Worm (Caenorhabditis elegans) whole organism, young adult: ENCODE measurements around the gene T22B3.3.

ENCODE experiments used
- B0019.2 ChIP-seq: fragments of 200-800 bp; sonication (Bioruptor generic); conservative IDR thresholded peaks from 2 replicates; pipeline ENCODE4 v1.3.6; 2022; ENCODE audit warnings: missing genetic modification reagents, missing genetic modification characterization, missing compliant biosample characterization
- B0336.3 ChIP-seq: fragments of 200-800 bp; sonication (Bioruptor generic); IDR thresholded peaks from 2 replicates; pipeline ENCODE4 v1.3.6; 2022; ENCODE audit warnings: missing genetic modification characterization, missing compliant biosample characterization
- C06A6.2 ChIP-seq: fragments of 200-800 bp; sonication (Bioruptor generic); conservative IDR thresholded peaks from 2 replicates; pipeline ENCODE4 v1.3.6; 2022; ENCODE audit warnings: missing genetic modification characterization, missing compliant biosample characterization
- D2030.7 ChIP-seq: fragments of 200-800 bp; sonication (Bioruptor generic); IDR thresholded peaks from 2 replicates; pipeline ENCODE4 v1.3.6; 2022; ENCODE audit warnings: missing genetic modification reagents, missing genetic modification characterization, missing compliant biosample characterization
- F10E7.11 ChIP-seq: sonication (generic microtip); optimal IDR thresholded peaks from 2 replicates; lab custom pipeline; 2017; ENCODE audit warnings: mild to moderate bottlenecking, missing genetic modification characterization, moderate library complexity, missing compliant biosample characterization
- F49E8.2 ChIP-seq: sonication (generic microtip); optimal IDR thresholded peaks from 3 replicates; lab custom pipeline; 2017; ENCODE audit warnings: missing genetic modification characterization, mild to moderate bottlenecking, missing compliant biosample characterization, antibody characterized with exemption, moderate library complexity; ENCODE audit not compliant: insufficient read depth
- F52B5.7 ChIP-seq: sonication (generic microtip); optimal IDR thresholded peaks from 2 replicates; lab custom pipeline; 2016; ENCODE audit warnings: mild to moderate bottlenecking, missing genetic modification characterization, missing compliant biosample characterization
- Y56A3A.18 ChIP-seq: fragments of 200-800 bp; sonication (Bioruptor generic); IDR thresholded peaks from 2 replicates; pipeline ENCODE4 v1.3.6; 2022; ENCODE audit warnings: missing genetic modification reagents, missing genetic modification characterization, missing compliant biosample characterization
- aptf-2 ChIP-seq: fragments of 200-800 bp; sonication (Bioruptor generic); conservative IDR thresholded peaks from 2 replicates; pipeline ENCODE4 v1.3.6; 2022; ENCODE audit warnings: missing genetic modification reagents, missing genetic modification characterization, missing compliant biosample characterization
- attf-6 ChIP-seq: fragments of 200-800 bp; sonication (Bioruptor generic); IDR thresholded peaks from 2 replicates; pipeline ENCODE4 v1.3.6; 2022; ENCODE audit warnings: missing genetic modification reagents, missing genetic modification characterization, missing compliant biosample characterization
- bed-2 ChIP-seq: fragments of 200-800 bp; sonication (Bioruptor generic); IDR thresholded peaks from 2 replicates; pipeline ENCODE4 v1.3.6; 2022; ENCODE audit warnings: missing genetic modification reagents, missing genetic modification characterization, missing compliant biosample characterization
- ccch-3 ChIP-seq: fragments of 200-800 bp; sonication (Bioruptor generic); optimal IDR thresholded peaks from 2 replicates; lab custom pipeline; 2018; ENCODE audit warnings: mild to moderate bottlenecking, missing genetic modification characterization, missing compliant biosample characterization
- ceh-40 ChIP-seq: fragments of 200-800 bp; sonication (Bioruptor generic); IDR thresholded peaks from 2 replicates; pipeline ENCODE4 v1.3.6; 2022; ENCODE audit warnings: missing genetic modification characterization, missing compliant biosample characterization
- ceh-79 ChIP-seq: sonication (generic microtip); optimal IDR thresholded peaks from 2 replicates; lab custom pipeline; 2017; ENCODE audit warnings: mild to moderate bottlenecking, missing genetic modification characterization, missing compliant biosample characterization
- ceh-91 ChIP-seq: fragments of 200-800 bp; sonication (Bioruptor generic); IDR thresholded peaks from 2 replicates; pipeline ENCODE4 v1.3.6; 2022; ENCODE audit warnings: missing genetic modification reagents, missing genetic modification characterization, missing compliant biosample characterization
- efl-1 ChIP-seq: fragments of 150-350 bp; optimal IDR thresholded peaks from 2 replicates; lab custom pipeline; 2014; ENCODE audit warnings: missing biosample characterization, missing genetic modification reagents, missing genetic modification characterization
- him-1 ChIP-seq: sonication (generic microtip); optimal IDR thresholded peaks from 2 replicates; lab custom pipeline; 2016; ENCODE audit warnings: missing genotype, missing genetic modification reagents, missing genetic modification characterization, missing compliant biosample characterization
- hlh-26 ChIP-seq: fragments of 200-800 bp; sonication (Bioruptor generic); conservative IDR thresholded peaks from 2 replicates; pipeline ENCODE4 v1.3.6; 2022; ENCODE audit warnings: missing genetic modification reagents, missing genetic modification characterization, missing compliant biosample characterization
- lin-26 ChIP-seq: fragments of 200-800 bp; sonication (Bioruptor generic); IDR thresholded peaks from 2 replicates; pipeline ENCODE4 v1.3.6; 2022; ENCODE audit warnings: missing genetic modification reagents, missing genetic modification characterization, missing compliant biosample characterization
- lin-40 ChIP-seq: sonication (generic microtip); optimal IDR thresholded peaks from 2 replicates; lab custom pipeline; 2016; ENCODE audit warnings: missing genetic modification characterization, mild to moderate bottlenecking, missing compliant biosample characterization, missing genotype, missing genetic modification reagents
- lsy-27 ChIP-seq: sonication (generic microtip); optimal IDR thresholded peaks from 2 replicates; lab custom pipeline; 2017; ENCODE audit warnings: missing genetic modification characterization, mild to moderate bottlenecking, missing compliant biosample characterization, antibody characterized with exemption, missing genotype, borderline replicate concordance; ENCODE audit not compliant: insufficient read depth
- madf-10 ChIP-seq: sonication (generic microtip); optimal IDR thresholded peaks from 2 replicates; lab custom pipeline; 2016; ENCODE audit warnings: mild to moderate bottlenecking, missing genetic modification characterization, missing compliant biosample characterization
- mcd-1 ChIP-seq: fragments of 200-800 bp; sonication (Bioruptor generic); IDR thresholded peaks from 2 replicates; pipeline ENCODE4 v1.3.6; 2022; ENCODE audit warnings: missing genetic modification reagents, missing genetic modification characterization, missing compliant biosample characterization
- mel-28 ChIP-seq: sonication (generic microtip); optimal IDR thresholded peaks from 2 replicates; lab custom pipeline; 2016; ENCODE audit warnings: borderline replicate concordance, mild to moderate bottlenecking, missing genetic modification characterization, missing compliant biosample characterization
- mxl-1 ChIP-seq: sonication (generic microtip); optimal IDR thresholded peaks from 2 replicates; lab custom pipeline; 2016; ENCODE audit warnings: missing genetic modification characterization, missing compliant biosample characterization
- nhr-120 ChIP-seq: fragments of 200-800 bp; sonication (Bioruptor generic); IDR thresholded peaks from 2 replicates; pipeline ENCODE4 v1.3.6; 2022; ENCODE audit warnings: missing genetic modification characterization, missing compliant biosample characterization
- nhr-179 ChIP-seq: sonication (generic microtip); optimal IDR thresholded peaks from 2 replicates; lab custom pipeline; 2016; ENCODE audit warnings: mild to moderate bottlenecking, missing genetic modification characterization, missing compliant biosample characterization
- nhr-90 ChIP-seq: sonication (generic microtip); optimal IDR thresholded peaks from 2 replicates; lab custom pipeline; 2016; ENCODE audit warnings: missing genotype, mild to moderate bottlenecking, missing genetic modification characterization, missing compliant biosample characterization
- pbrm-1 ChIP-seq: fragments of 200-800 bp; sonication (Bioruptor generic); IDR thresholded peaks from 2 replicates; pipeline ENCODE4 v1.3.6; 2022; ENCODE audit warnings: missing genetic modification reagents, missing genetic modification characterization, missing compliant biosample characterization
- rpc-1 ChIP-seq, 2 experiments: fragments of 150-350 bp in 1 of 2; sonication (generic microtip) in 1 of 2; optimal IDR thresholded peaks; 2 replicates each; lab custom pipeline; 2014 to 2018; ENCODE audit warnings: missing biosample characterization in 1 of 2, missing genetic modification characterization in 1 of 2, missing genetic modification reagents in 1 of 2, missing genotype in 1 of 2
- sdz-38 ChIP-seq: sonication (generic microtip); optimal IDR thresholded peaks from 2 replicates; lab custom pipeline; 2016; ENCODE audit warnings: missing genotype, missing genetic modification characterization, missing compliant biosample characterization
- snpc-1.3 ChIP-seq: sonication (generic microtip); optimal IDR thresholded peaks from 2 replicates; lab custom pipeline; 2017; ENCODE audit warnings: missing genetic modification characterization, mild to moderate bottlenecking, missing compliant biosample characterization, antibody characterized with exemption, moderate library complexity, missing genotype, missing genetic modification reagents; ENCODE audit not compliant: insufficient read depth
- tbp1 ChIP-seq: fragments of 200-800 bp; sonication (Bioruptor generic); optimal IDR thresholded peaks from 2 replicates; lab custom pipeline; 2018; ENCODE audit warnings: mild to moderate bottlenecking, missing genetic modification characterization, missing compliant biosample characterization
- tbx-9 ChIP-seq: sonication (generic microtip); optimal IDR thresholded peaks from 2 replicates; lab custom pipeline; 2016; ENCODE audit warnings: borderline replicate concordance, missing genetic modification characterization, inconsistent platforms, missing compliant biosample characterization
- unc-62 ChIP-seq: fragments of 150-350 bp; optimal IDR thresholded peaks from 2 replicates; lab custom pipeline; 2014; ENCODE audit warnings: missing biosample characterization, missing genetic modification reagents, missing genetic modification characterization
- xnd-1 ChIP-seq: sonication (generic microtip); optimal IDR thresholded peaks from 2 replicates; lab custom pipeline; 2016; ENCODE audit warnings: missing genotype, missing genetic modification reagents, missing genetic modification characterization, missing compliant biosample characterization
- ztf-26 ChIP-seq: sonication (generic microtip); optimal IDR thresholded peaks from 2 replicates; lab custom pipeline; 2017; ENCODE audit warnings: missing genetic modification characterization, missing compliant biosample characterization
- ztf-6 ChIP-seq: fragments of 200-800 bp; sonication (Bioruptor generic); IDR thresholded peaks from 2 replicates; pipeline ENCODE4 v1.3.6; 2022; ENCODE audit warnings: missing genetic modification reagents, missing genetic modification characterization, missing compliant biosample characterization

Gene T22B3.3

ce11 chrIV:11713289-11713688, 9.7 kb upstream of the T22B3.3 start (continued):
- no peak for TF ChIP-seq efl-1
- TF ChIP-seq, all 124 proteins: peak for 0

ce11 chrIV:11710331-11710730, 6.7 kb upstream of the T22B3.3 start:
- TF ChIP-seq snpc-1.3 (tag; lab: Kevin White, UChicago) (no peak), mxl-1 (tag; lab: Kevin White, UChicago) (no peak), ztf-6 (GFP tag; lab: Robert Waterston, UW) (no peak), attf-6 (GFP tag; lab: Robert Waterston, UW) (no peak), B0336.3 (GFP tag; lab: Robert Waterston, UW) (no peak), sdz-38 (no peak), nhr-120 (GFP tag; lab: Robert Waterston, UW) (no peak), ceh-79 (tag; lab: Kevin White, UChicago) (no peak), unc-62 (GFP tag; lab: Kevin White, UChicago) (no peak), F10E7.11 (tag; lab: Kevin White, UChicago) (no peak), ceh-91 (GFP tag; lab: Robert Waterston, UW) (no peak)
- TF ChIP-seq, all 124 proteins: peak for 0

- TF ChIP-seq F49E8.2 (tag; lab: Kevin White, UChicago) (no peak), lin-26 (GFP tag; lab: Robert Waterston, UW) (no peak)
Measured at ce11 chrIV:11701878-11702277, 1.7 kb downstream of the T22B3.3 start.

- TF ChIP-seq rpc-1 (optimal IDR thresholded peaks at IDR 0.05; lab: Kevin White, UChicago) (no peak), rpc-1 (tag; optimal IDR thresholded peaks at IDR 0.05; lab: Kevin White, UChicago) (no peak), B0019.2 (no peak)
Measured at ce11 chrIV:11700752-11701151, 2.8 kb downstream of the T22B3.3 start, which contains the start of gene dpy-20. dpy-20 (minus strand) TSS chrIV:11700852.

- TF ChIP-seq mcd-1, result no peak
- TF ChIP-seq tbp1 (GFP tag; lab: Kevin White, UChicago), result no peak
- TF ChIP-seq hlh-26 (GFP tag; lab: Robert Waterston, UW), result no peak
- no peak for TF ChIP-seq Y56A3A.18 (GFP tag; lab: Robert Waterston, UW)
- TF ChIP-seq ztf-26, result no peak
- TF ChIP-seq mel-28 (tag; lab: Kevin White, UChicago), result no peak
- no peak for TF ChIP-seq lin-40
- no peak for TF ChIP-seq nhr-179 (tag; lab: Kevin White, UChicago)
- TF ChIP-seq ceh-40 (GFP tag; lab: Robert Waterston, UW), result no peak
- no peak for TF ChIP-seq nhr-90 (tag; lab: Kevin White, UChicago)
- no peak for TF ChIP-seq D2030.7 (GFP tag; lab: Robert Waterston, UW)
- TF ChIP-seq F52B5.7 (tag; lab: Kevin White, UChicago), result no peak
- no peak for TF ChIP-seq pbrm-1 (GFP tag; lab: Robert Waterston, UW)
- no peak for TF ChIP-seq tbx-9 (tag; lab: Kevin White, UChicago)
- no peak for TF ChIP-seq aptf-2 (GFP tag; lab: Robert Waterston, UW)
Measured at ce11 chrIV:11700100-11700499, 3.5 kb downstream of the T22B3.3 start.

ce11 chrIV:11697514-11697913, 6.1 kb downstream of the T22B3.3 start:
- TF ChIP-seq ccch-3 (GFP tag; lab: Kevin White, UChicago) (no peak), C06A6.2 (no peak), lsy-27 (no peak), xnd-1 (tag; lab: Kevin White, UChicago) (no peak), lin-26 (GFP tag; lab: Robert Waterston, UW) (no peak), bed-2 (GFP tag; lab: Robert Waterston, UW) (no peak), him-1 (tag; lab: Kevin White, UChicago) (no peak), madf-10 (tag; lab: Kevin White, UChicago) (no peak)
- TF ChIP-seq, all 124 proteins: peak for 0
